Worm (Caenorhabditis elegans) whole organism, young adult: Measurements from ENCODE around the gene C36C9.6.
"Not testable (repeated sequence)": the region's sequence is repeated elsewhere in the genome, so short reads cannot be mapped to it uniquely, and the experiment has no call there.

ENCODE experiments used
- B0261.1 ChIP-seq: sonication (generic microtip); optimal IDR thresholded peaks from 2 replicates; lab custom pipeline; 2016; ENCODE audit warnings: mild to moderate bottlenecking, missing genetic modification characterization, moderate library complexity, missing compliant biosample characterization
- B0336.3 ChIP-seq: fragments of 200-800 bp; sonication (Bioruptor generic); IDR thresholded peaks from 2 replicates; pipeline ENCODE4 v1.3.6; 2022; ENCODE audit warnings: missing genetic modification characterization, missing compliant biosample characterization
- F10E7.11 ChIP-seq: sonication (generic microtip); optimal IDR thresholded peaks from 2 replicates; lab custom pipeline; 2017; ENCODE audit warnings: mild to moderate bottlenecking, missing genetic modification characterization, moderate library complexity, missing compliant biosample characterization
- F39B2.1 ChIP-seq: fragments of 200-800 bp; sonication (Bioruptor generic); IDR thresholded peaks from 2 replicates; pipeline ENCODE4 v1.3.6; 2022; ENCODE audit warnings: missing genetic modification reagents, missing genetic modification characterization, missing compliant biosample characterization
- F55B11.4 ChIP-seq: sonication (generic microtip); optimal IDR thresholded peaks from 2 replicates; lab custom pipeline; 2016; ENCODE audit warnings: missing compliant biosample characterization, missing genetic modification characterization, borderline replicate concordance; ENCODE audit not compliant: insufficient read depth
- F57A8.1 ChIP-seq: fragments of 200-800 bp; sonication (Bioruptor generic); optimal IDR thresholded peaks from 2 replicates; lab custom pipeline; 2018; ENCODE audit warnings: mild to moderate bottlenecking, missing genetic modification characterization, moderate library complexity, missing compliant biosample characterization
- Y53F4B.3 ChIP-seq: fragments of 200-800 bp; sonication (Bioruptor generic); IDR thresholded peaks from 2 replicates; pipeline ENCODE4 v1.3.6; 2022; ENCODE audit warnings: missing genetic modification reagents, missing genetic modification characterization, missing compliant biosample characterization
- Y53G8AR.9 ChIP-seq: fragments of 200-800 bp; sonication (Bioruptor generic); conservative IDR thresholded peaks from 2 replicates; pipeline ENCODE4 v1.3.6; 2022; ENCODE audit warnings: missing genetic modification reagents, missing genetic modification characterization, missing compliant biosample characterization
- Y79H2A.3 ChIP-seq: fragments of 200-800 bp; sonication (Bioruptor generic); conservative IDR thresholded peaks from 2 replicates; pipeline ENCODE4 v1.3.6; 2022; ENCODE audit warnings: missing genetic modification reagents, missing genetic modification characterization, missing compliant biosample characterization
- ZK185.1 ChIP-seq: sonication (generic microtip); optimal IDR thresholded peaks from 2 replicates; lab custom pipeline; 2016; ENCODE audit warnings: mild to moderate bottlenecking, missing genetic modification characterization, missing compliant biosample characterization; ENCODE audit not compliant: poor library complexity, severe bottlenecking
- aptf-2 ChIP-seq: fragments of 200-800 bp; sonication (Bioruptor generic); conservative IDR thresholded peaks from 2 replicates; pipeline ENCODE4 v1.3.6; 2022; ENCODE audit warnings: missing genetic modification reagents, missing genetic modification characterization, missing compliant biosample characterization
- atf-7 ChIP-seq: sonication (generic microtip); optimal IDR thresholded peaks from 2 replicates; lab custom pipeline; 2017; ENCODE audit warnings: mild to moderate bottlenecking, missing genetic modification characterization, missing compliant biosample characterization
- ccch-3 ChIP-seq: fragments of 200-800 bp; sonication (Bioruptor generic); optimal IDR thresholded peaks from 2 replicates; lab custom pipeline; 2018; ENCODE audit warnings: mild to moderate bottlenecking, missing genetic modification characterization, missing compliant biosample characterization
- chd-7 ChIP-seq: sonication (generic microtip); optimal IDR thresholded peaks from 2 replicates; lab custom pipeline; 2016; ENCODE audit warnings: mild to moderate bottlenecking, missing genetic modification characterization, moderate library complexity, missing compliant biosample characterization
- dpff-1 ChIP-seq: sonication (generic microtip); optimal IDR thresholded peaks from 2 replicates; lab custom pipeline; 2017; ENCODE audit warnings: mild to moderate bottlenecking, missing genetic modification characterization, missing compliant biosample characterization
- egrh-3 ChIP-seq: fragments of 200-800 bp; sonication (Bioruptor generic); IDR thresholded peaks from 2 replicates; pipeline ENCODE4 v1.3.6; 2022; ENCODE audit warnings: missing genetic modification reagents, missing genetic modification characterization, missing compliant biosample characterization
- ets-4 ChIP-seq: fragments of 200-800 bp; sonication (Bioruptor generic); optimal IDR thresholded peaks from 2 replicates; lab custom pipeline; 2018; ENCODE audit warnings: mild to moderate bottlenecking, missing genetic modification characterization, missing compliant biosample characterization
- him-1 ChIP-seq: sonication (generic microtip); optimal IDR thresholded peaks from 2 replicates; lab custom pipeline; 2016; ENCODE audit warnings: missing genotype, missing genetic modification reagents, missing genetic modification characterization, missing compliant biosample characterization
- hlh-26 ChIP-seq: fragments of 200-800 bp; sonication (Bioruptor generic); conservative IDR thresholded peaks from 2 replicates; pipeline ENCODE4 v1.3.6; 2022; ENCODE audit warnings: missing genetic modification reagents, missing genetic modification characterization, missing compliant biosample characterization
- hrde-1 ChIP-seq: sonication (generic microtip); optimal IDR thresholded peaks from 2 replicates; lab custom pipeline; 2016; ENCODE audit warnings: missing genetic modification characterization, mild to moderate bottlenecking, missing compliant biosample characterization, moderate library complexity, missing genotype, missing genetic modification reagents, borderline replicate concordance
- hsf-1 ChIP-seq: fragments of 200-800 bp; sonication (Bioruptor generic); IDR thresholded peaks from 2 replicates; pipeline ENCODE4 v1.3.6; 2022; ENCODE audit warnings: missing genetic modification reagents, missing genetic modification characterization, missing compliant biosample characterization
- lin-54 ChIP-seq: fragments of 200-800 bp; sonication (Bioruptor generic); optimal IDR thresholded peaks from 2 replicates; lab custom pipeline; 2018; ENCODE audit warnings: mild to moderate bottlenecking, missing genetic modification characterization, missing compliant biosample characterization
- lsy-27 ChIP-seq: sonication (generic microtip); optimal IDR thresholded peaks from 2 replicates; lab custom pipeline; 2017; ENCODE audit warnings: missing genetic modification characterization, mild to moderate bottlenecking, missing compliant biosample characterization, antibody characterized with exemption, missing genotype, borderline replicate concordance; ENCODE audit not compliant: insufficient read depth
- madf-3 ChIP-seq: fragments of 200-800 bp; sonication (Bioruptor generic); IDR thresholded peaks from 2 replicates; pipeline ENCODE4 v1.3.6; 2022; ENCODE audit warnings: missing genetic modification reagents, missing genetic modification characterization, missing compliant biosample characterization
- madf-6 ChIP-seq: fragments of 200-800 bp; sonication (Bioruptor generic); IDR thresholded peaks from 2 replicates; pipeline ENCODE4 v1.3.6; 2022; ENCODE audit warnings: missing genetic modification reagents, missing genetic modification characterization, missing compliant biosample characterization
- mel-28 ChIP-seq: sonication (generic microtip); optimal IDR thresholded peaks from 2 replicates; lab custom pipeline; 2016; ENCODE audit warnings: borderline replicate concordance, mild to moderate bottlenecking, missing genetic modification characterization, missing compliant biosample characterization
- nfya-2 ChIP-seq: fragments of 200-800 bp; sonication (Bioruptor generic); IDR thresholded peaks from 2 replicates; pipeline ENCODE4 v1.3.6; 2022; ENCODE audit warnings: missing genetic modification reagents, missing genetic modification characterization, missing compliant biosample characterization
- rpc-1 ChIP-seq, 2 experiments: fragments of 150-350 bp in 1 of 2; sonication (generic microtip) in 1 of 2; optimal IDR thresholded peaks; 2 replicates each; lab custom pipeline; 2014 to 2018; ENCODE audit warnings: missing biosample characterization in 1 of 2, missing genetic modification characterization in 1 of 2, missing genetic modification reagents in 1 of 2, missing genotype in 1 of 2
- sea-2 ChIP-seq: fragments of 200-800 bp; sonication (Bioruptor generic); IDR thresholded peaks from 2 replicates; pipeline ENCODE4 v1.3.6; 2022; ENCODE audit warnings: missing genetic modification characterization, missing compliant biosample characterization
- snpc-4 ChIP-seq, 5 experiments: fragments of 150-350 bp in 1 of 5; sonication (generic microtip) in 4 of 5; optimal IDR thresholded peaks; 2 replicates each; lab custom pipeline; 2014 to 2018; ENCODE audit warnings: missing genetic modification characterization in 5 of 5, missing biosample characterization in 3 of 5, antibody characterized with exemption in 2 of 5, mild to moderate bottlenecking in 2 of 5, missing compliant biosample characterization in 2 of 5, missing genotype in 2 of 5, moderate library complexity in 2 of 5, missing genetic modification reagents in 1 of 5
- somi-1 ChIP-seq: fragments of 200-800 bp; sonication (Bioruptor generic); optimal IDR thresholded peaks from 2 replicates; lab custom pipeline; 2018; ENCODE audit warnings: mild to moderate bottlenecking, missing genetic modification characterization, missing compliant biosample characterization
- tbp1 ChIP-seq: fragments of 200-800 bp; sonication (Bioruptor generic); optimal IDR thresholded peaks from 2 replicates; lab custom pipeline; 2018; ENCODE audit warnings: mild to moderate bottlenecking, missing genetic modification characterization, missing compliant biosample characterization
- tbx-9 ChIP-seq: sonication (generic microtip); optimal IDR thresholded peaks from 2 replicates; lab custom pipeline; 2016; ENCODE audit warnings: borderline replicate concordance, missing genetic modification characterization, inconsistent platforms, missing compliant biosample characterization
- tlf-1 ChIP-seq: fragments of 200-800 bp; sonication (Bioruptor generic); optimal IDR thresholded peaks from 2 replicates; lab custom pipeline; 2018; ENCODE audit warnings: mild to moderate bottlenecking, missing genetic modification characterization, missing compliant biosample characterization
- unc-130 ChIP-seq: sonication (generic microtip); optimal IDR thresholded peaks from 2 replicates; lab custom pipeline; 2016; ENCODE audit warnings: missing genetic modification reagents, missing genetic modification characterization, missing compliant biosample characterization
- xnd-1 ChIP-seq: sonication (generic microtip); optimal IDR thresholded peaks from 2 replicates; lab custom pipeline; 2016; ENCODE audit warnings: missing genotype, missing genetic modification reagents, missing genetic modification characterization, missing compliant biosample characterization
- zfh-2 ChIP-seq: fragments of 200-800 bp; sonication (Bioruptor generic); conservative IDR thresholded peaks from 2 replicates; pipeline ENCODE4 v1.3.6; 2022; ENCODE audit warnings: missing genetic modification reagents, missing genetic modification characterization, missing compliant biosample characterization
- ztf-25 ChIP-seq: fragments of 200-800 bp; sonication (Bioruptor generic); IDR thresholded peaks from 2 replicates; pipeline ENCODE4 v1.3.6; 2022; ENCODE audit warnings: missing genetic modification reagents, missing genetic modification characterization, missing compliant biosample characterization

The C36C9.6 gene

DNA sequence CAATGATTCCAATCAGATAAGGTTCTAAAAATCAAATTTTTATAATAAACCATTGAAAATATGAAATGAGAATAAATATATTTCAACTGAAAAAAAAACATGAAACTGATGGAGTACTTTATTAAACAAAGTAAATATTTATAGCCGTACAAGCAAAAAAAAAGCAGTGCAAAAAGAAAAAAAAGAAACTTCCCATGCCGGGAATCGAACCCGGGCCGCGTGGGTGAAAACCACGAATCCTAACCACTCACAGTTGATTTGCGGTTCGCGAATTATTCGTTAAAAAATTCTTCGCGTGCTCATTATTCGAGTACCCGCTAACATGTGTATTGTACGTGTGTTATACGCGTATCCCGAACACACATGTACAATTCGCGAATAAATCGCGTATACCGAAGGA lies at the start of gene C36C9.6:
Gene C36C9.6 (minus strand): TSS at position 101 of the 400 bp plus-strand sequence.
- TF ChIP-seq unc-130 (GFP tag; lab: Kevin White, UChicago); F57A8.1 (GFP tag; lab: Kevin White, UChicago); nfya-2: not testable (repeated sequence)
- TF ChIP-seq, all 124 proteins: peak for 0; not testable (repeated sequence) for 124

DNA sequence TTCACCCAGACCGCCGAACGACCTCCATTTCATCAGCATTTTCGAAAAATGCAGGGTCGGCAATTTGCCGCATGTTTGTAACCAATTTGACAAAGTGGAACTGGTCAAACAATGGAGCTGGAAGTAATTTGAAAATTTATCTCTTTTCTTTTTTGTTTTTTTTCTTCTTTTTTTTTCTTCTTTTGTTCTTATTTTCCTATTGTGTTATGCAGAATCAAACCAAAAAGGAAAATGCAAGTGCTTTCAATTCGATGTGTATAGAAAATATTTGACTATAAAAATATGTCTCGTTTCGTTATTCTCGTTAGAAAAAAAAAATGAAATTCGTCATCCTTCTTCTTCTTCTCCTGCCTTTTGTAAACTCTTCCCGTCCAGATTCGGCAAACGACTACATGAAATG lies 46.8 kb upstream of the C36C9.6 start, which contains the start of gene F07G6.10:
Gene F07G6.10 (plus strand): TSS at position 301 of the 400 bp plus-strand sequence.
- TF ChIP-seq F39B2.1 (GFP tag; lab: Robert Waterston, UW) (no peak), sea-2 (GFP tag; lab: Robert Waterston, UW) (no peak), dpff-1 (tag; lab: Kevin White, UChicago) (no peak), ztf-25 (GFP tag; lab: Robert Waterston, UW) (no peak), Y53G8AR.9 (GFP tag; lab: Robert Waterston, UW) (no peak), hsf-1 (GFP tag; lab: Robert Waterston, UW) (no peak), F10E7.11 (no peak), madf-3 (GFP tag; lab: Robert Waterston, UW) (no peak), madf-6 (GFP tag; lab: Robert Waterston, UW) (no peak), rpc-1 (optimal IDR thresholded peaks at IDR 0.05; lab: Kevin White, UChicago) (no peak), rpc-1 (tag; optimal IDR thresholded peaks at IDR 0.05; lab: Kevin White, UChicago) (no peak), mel-28 (tag; lab: Kevin White, UChicago) (no peak), atf-7 (tag; lab: Kevin White, UChicago) (no peak), hlh-26 (GFP tag; lab: Robert Waterston, UW) (no peak), tbp1 (GFP tag; lab: Kevin White, UChicago) (no peak), xnd-1 (tag; lab: Kevin White, UChicago) (no peak), egrh-3 (no peak), ccch-3 (GFP tag; lab: Kevin White, UChicago) (no peak), ets-4 (no peak), zfh-2 (GFP tag; lab: Robert Waterston, UW) (no peak)

DNA sequence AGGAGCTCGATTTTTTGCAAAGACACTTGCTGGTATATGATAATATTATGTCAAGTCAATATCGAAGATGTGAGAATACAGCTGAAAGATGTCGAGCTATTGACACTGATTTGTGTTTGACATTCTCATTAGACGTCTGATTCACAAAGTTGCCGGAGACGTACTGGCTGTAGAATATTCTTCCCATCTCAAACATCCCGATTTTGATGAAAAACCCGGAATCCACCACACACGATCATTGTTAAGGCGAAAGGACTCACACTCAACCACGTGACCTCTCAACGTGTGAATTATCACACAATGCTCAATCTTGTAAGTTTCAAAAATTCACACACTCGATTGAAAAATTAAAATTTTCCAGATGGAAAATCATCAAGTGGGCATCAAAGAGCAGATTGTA lies 45.1 kb upstream of the C36C9.6 start, which contains the start of gene F07G6.12:
Gene F07G6.12 (plus strand): TSS at position 301 of the 400 bp plus-strand sequence.
- no peak for TF ChIP-seq aptf-2 (GFP tag; lab: Robert Waterston, UW)
- no peak for TF ChIP-seq B0336.3
- no peak for TF ChIP-seq snpc-4 (GFP tag; optimal IDR thresholded peaks at IDR 0.05; lab: Kevin White, UChicago)
- no peak for TF ChIP-seq snpc-4 (tag; optimal IDR thresholded peaks at IDR 0.05; lab: Kevin White, UChicago)
- TF ChIP-seq lin-54 (GFP tag; lab: Kevin White, UChicago) = no peak
- TF ChIP-seq F10E7.11 = no peak

DNA sequence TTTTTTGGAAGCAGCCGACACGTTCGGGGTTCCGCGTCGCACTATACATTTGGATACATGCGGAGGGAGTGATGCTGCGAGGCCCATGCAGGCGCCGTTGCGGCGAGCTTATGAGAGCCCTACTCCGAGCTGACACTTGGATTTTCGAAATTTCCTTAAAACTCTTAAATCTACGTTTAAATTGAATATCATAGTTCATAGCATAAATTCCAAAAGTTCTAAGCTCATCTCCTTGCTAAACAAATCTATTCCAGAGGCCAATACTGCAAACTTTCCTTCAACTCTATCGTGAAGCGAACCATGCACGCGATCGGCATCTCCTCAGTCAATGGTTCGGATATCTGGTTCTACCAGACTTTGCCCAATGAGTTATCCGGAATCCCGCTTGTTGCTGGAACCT lies 38.8 kb upstream of the C36C9.6 start, which contains the start of gene dgn-3:
Gene dgn-3 (plus strand): TSS at position 301 of the 400 bp plus-strand sequence.
- TF ChIP-seq zfh-2 (GFP tag; lab: Robert Waterston, UW) = peak; percentile 50; the same call in 1 of the 2 replicates
- TF ChIP-seq chd-7 = no peak
- TF ChIP-seq snpc-4 (GFP tag; optimal IDR thresholded peaks at IDR 0.05; lab: Kevin White, UChicago) = no peak
- peak in 1 of 4 experiments; percentile 54 for TF ChIP-seq snpc-4 (tag; optimal IDR thresholded peaks at IDR 0.05; lab: Kevin White, UChicago)

DNA sequence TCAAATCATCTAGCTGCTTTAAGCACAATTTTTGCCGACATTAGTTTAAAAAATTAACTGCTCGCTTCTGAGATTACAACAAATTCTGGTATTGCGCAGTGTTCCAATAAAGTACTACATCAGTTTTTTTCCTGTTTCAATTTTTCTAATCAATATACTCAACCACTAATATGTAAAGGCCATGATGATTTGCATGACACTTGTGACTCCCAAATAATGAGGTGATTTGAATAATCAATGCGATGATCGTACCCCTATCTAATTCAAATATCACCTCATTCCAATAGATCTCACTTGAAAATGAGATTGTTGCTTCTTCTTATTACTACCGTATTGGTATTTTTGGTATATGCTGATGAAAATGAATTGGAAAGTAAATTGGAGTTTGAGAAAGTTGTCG lies 36.3 kb upstream of the C36C9.6 start, which contains the start of gene F07G6.2:
Gene F07G6.2 (plus strand): TSS at position 301 of the 400 bp plus-strand sequence.
- TF ChIP-seq Y79H2A.3 = no peak
- TF ChIP-seq him-1 = no peak
- no peak for TF ChIP-seq xnd-1 (tag; lab: Kevin White, UChicago)
- no peak for TF ChIP-seq F55B11.4 (tag; lab: Kevin White, UChicago)
- TF ChIP-seq hrde-1 (tag; lab: Kevin White, UChicago) = no peak
- no peak for TF ChIP-seq B0261.1
- no peak for TF ChIP-seq somi-1
- no peak for TF ChIP-seq Y53F4B.3 (GFP tag; lab: Robert Waterston, UW)
- no peak for TF ChIP-seq hlh-26 (GFP tag; lab: Robert Waterston, UW)
- no peak for TF ChIP-seq lsy-27 (tag; lab: Kevin White, UChicago)
- TF ChIP-seq tlf-1 (GFP tag; lab: Kevin White, UChicago) = no peak
- TF ChIP-seq Y53G8AR.9 (GFP tag; lab: Robert Waterston, UW) = no peak
- no peak for TF ChIP-seq tbx-9 (tag; lab: Kevin White, UChicago)
- no peak for TF ChIP-seq ZK185.1
